Fruit fly (Drosophila melanogaster) whole organism, pupa: Measurements from ENCODE around the gene Proc.

ENCODE experiments used
- CG10348 ChIP-seq: fragments of 200-800 bp; sonication (Bioruptor generic); IDR thresholded peaks from 2 replicates; pipeline ENCODE4 v1.3.6; 2022; ENCODE audit warnings: missing biosample characterization, missing genetic modification characterization
- CG12605 ChIP-seq: fragments of 200-800 bp; sonication (Bioruptor generic); IDR thresholded peaks from 2 replicates; pipeline ENCODE4 v1.3.6; 2022; ENCODE audit warnings: missing biosample characterization, missing genetic modification characterization
- CG13204 ChIP-seq: fragments of 200-800 bp; sonication (Bioruptor generic); optimal IDR thresholded peaks from 2 replicates; lab custom pipeline; 2018; ENCODE audit warnings: missing biosample characterization, mild to moderate bottlenecking, missing genetic modification characterization, moderate library complexity
- CG14655 ChIP-seq: fragments of 200-800 bp; sonication (Bioruptor generic); optimal IDR thresholded peaks from 3 replicates; lab custom pipeline; 2017; ENCODE audit warnings: mild to moderate bottlenecking, missing biosample characterization, missing genetic modification reagents, missing genetic modification characterization
- CG15710 ChIP-seq: fragments of 200-800 bp; sonication (Bioruptor generic); optimal IDR thresholded peaks from 2 replicates; lab custom pipeline; 2018; ENCODE audit warnings: missing biosample characterization, mild to moderate bottlenecking, missing genetic modification characterization, moderate library complexity
- CG17806 ChIP-seq: fragments of 200-800 bp; sonication (Bioruptor generic); optimal IDR thresholded peaks from 2 replicates; lab custom pipeline; 2018; ENCODE audit warnings: missing biosample characterization, mild to moderate bottlenecking, missing genetic modification characterization, moderate library complexity
- CG32121 ChIP-seq: fragments of 200-800 bp; sonication (Bioruptor generic); IDR thresholded peaks from 2 replicates; pipeline ENCODE4 v1.3.6; 2022; ENCODE audit warnings: missing biosample characterization, missing genetic modification characterization
- CG34367 ChIP-seq: fragments of 200-800 bp; sonication (Bioruptor generic); optimal IDR thresholded peaks from 2 replicates; lab custom pipeline; 2018; ENCODE audit warnings: missing biosample characterization, mild to moderate bottlenecking, missing genetic modification characterization
- CG4496 ChIP-seq: fragments of 200-800 bp; sonication (Bioruptor generic); IDR thresholded peaks from 3 replicates; pipeline ENCODE4 v1.3.6; 2022; ENCODE audit warnings: missing biosample characterization, missing genetic modification characterization
- CG8159 ChIP-seq: fragments of 200-800 bp; sonication (Bioruptor generic); optimal IDR thresholded peaks from 3 replicates; lab custom pipeline; 2018; ENCODE audit warnings: missing biosample characterization, mild to moderate bottlenecking, missing genetic modification characterization, moderate library complexity
- CG8301 ChIP-seq: fragments of 200-800 bp; sonication (Bioruptor generic); optimal IDR thresholded peaks from 2 replicates; lab custom pipeline; 2018; ENCODE audit warnings: missing biosample characterization, mild to moderate bottlenecking, missing genetic modification characterization
- CG9948 ChIP-seq: fragments of 200-800 bp; sonication (Bioruptor generic); optimal IDR thresholded peaks from 2 replicates; lab custom pipeline; 2018; ENCODE audit warnings: missing biosample characterization, mild to moderate bottlenecking, missing genetic modification characterization, moderate library complexity
- D1 ChIP-seq: fragments of 200-800 bp; sonication (Bioruptor generic); optimal IDR thresholded peaks from 2 replicates; lab custom pipeline; 2018; ENCODE audit warnings: missing biosample characterization, mild to moderate bottlenecking, missing genetic modification characterization, moderate library complexity
- EcR ChIP-seq: fragments of 200-800 bp; sonication (Bioruptor generic); optimal IDR thresholded peaks from 3 replicates; lab custom pipeline; 2019; ENCODE audit warnings: missing biosample characterization, missing genetic modification characterization, mild to moderate bottlenecking, moderate library complexity, missing genetic modification reagents
- Ets98B ChIP-seq: fragments of 200-800 bp; sonication (Bioruptor generic); IDR thresholded peaks from 2 replicates; pipeline ENCODE4 v1.3.6; 2022; ENCODE audit warnings: missing biosample characterization, missing genetic modification characterization
- Pif1A ChIP-seq: fragments of 200-800 bp; sonication (Bioruptor generic); optimal IDR thresholded peaks from 3 replicates; lab custom pipeline; 2016; ENCODE audit warnings: missing biosample characterization, missing genetic modification characterization
- Pif1B ChIP-seq: fragments of 200-800 bp; sonication (Bioruptor generic); optimal IDR thresholded peaks from 3 replicates; lab custom pipeline; 2016; ENCODE audit warnings: missing biosample characterization, missing genetic modification characterization
- Snoo ChIP-seq: fragments of 200-800 bp; sonication (Bioruptor generic); optimal IDR thresholded peaks from 3 replicates; lab custom pipeline; 2017; ENCODE audit warnings: missing biosample characterization, mild to moderate bottlenecking, missing genetic modification characterization, inconsistent platforms
- fd96Ca ChIP-seq: fragments of 200-800 bp; sonication (Bioruptor generic); IDR thresholded peaks from 3 replicates; pipeline ENCODE4 v1.3.6; 2022; ENCODE audit warnings: missing biosample characterization, missing genetic modification characterization
- gl ChIP-seq: fragments of 200-800 bp; sonication (Bioruptor generic); optimal IDR thresholded peaks from 2 replicates; lab custom pipeline; 2018; ENCODE audit warnings: missing biosample characterization, mild to moderate bottlenecking, missing genetic modification characterization
- rn ChIP-seq: fragments of 200-800 bp; sonication (Bioruptor generic); IDR thresholded peaks from 2 replicates; pipeline ENCODE4 v1.3.6; 2022; ENCODE audit warnings: missing biosample characterization, missing genetic modification characterization

The Proc gene

dm6 chr2L:7871332-7871731 lies at the start of gene Proc:
Proc (minus strand) TSS chr2L:7871432.
- TF ChIP-seq CG13204 (GFP tag; lab: Kevin White, UChicago): no peak
- TF ChIP-seq CG8159: no peak
- TF ChIP-seq CG32121: no peak
- no peak for TF ChIP-seq CG8301 (tag; lab: Kevin White, UChicago)
- no peak for TF ChIP-seq Pif1B (GFP tag; lab: Kevin White, UChicago)
- TF ChIP-seq CG12605: no peak
- TF ChIP-seq CG34367: no peak
- 0 out of 3 replicates have a peak, but pooled peaks have one; percentile 15 for TF ChIP-seq CG4496
- TF ChIP-seq rn (GFP tag; lab: Robert Waterston, UW): no peak
- peak; percentile 24; the same call in 1 of the 3 replicates for TF ChIP-seq fd96Ca
- no peak for TF ChIP-seq gl (tag; lab: Kevin White, UChicago)

DNA sequence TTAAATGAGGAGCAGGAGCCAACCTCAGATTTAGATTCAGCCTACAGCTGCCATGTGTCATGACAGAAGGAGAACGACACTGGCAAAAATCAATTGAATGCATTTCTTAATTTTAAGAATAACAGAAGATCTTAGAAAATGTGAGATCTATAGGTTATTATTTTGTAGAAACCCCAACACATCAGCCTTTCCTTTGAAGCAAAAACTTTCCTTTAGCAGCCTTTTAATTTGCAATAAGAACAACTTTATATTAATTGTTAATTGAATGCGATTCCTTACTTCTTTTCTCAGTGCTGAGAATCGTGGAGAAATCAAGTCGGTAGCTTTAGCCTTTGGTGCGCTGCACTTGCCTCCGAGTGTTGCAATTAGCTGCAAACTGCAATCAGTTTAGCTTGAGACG lies 49.4 kb upstream of the Proc start:
- TF ChIP-seq Pif1A (GFP tag; lab: Kevin White, UChicago) (peak; percentile 3), CG9948 (peak; percentile 22), CG8301 (tag; lab: Kevin White, UChicago) (peak; percentile 49), CG14655 (peak; percentile 68), Snoo (tag; lab: Kevin White, UChicago) (no peak)

DNA sequence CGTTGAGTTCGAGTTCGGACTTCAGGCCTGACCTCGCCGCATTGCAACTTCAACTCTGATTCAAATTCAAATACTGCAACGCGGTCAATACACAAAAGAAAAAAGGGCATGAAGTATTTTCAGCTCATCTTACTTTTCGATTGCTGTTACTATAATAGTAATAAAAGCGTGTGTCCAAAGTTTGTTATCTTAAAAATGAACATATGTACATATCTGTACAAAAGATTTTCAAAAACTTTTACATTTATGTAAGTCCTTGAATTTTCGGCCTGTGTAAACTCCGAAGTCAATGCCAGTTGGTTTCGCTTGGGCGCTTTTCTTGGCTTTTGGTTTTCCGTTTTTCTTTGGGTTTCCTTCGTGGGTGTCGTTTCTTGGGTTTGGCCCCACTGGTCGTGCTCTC lies 47.5 kb upstream of the Proc start:
- TF ChIP-seq CG32121 (peak; percentile 50; the same call in 1 of the 2 replicates), Ets98B (peak; percentile 55; the same call in 1 of the 2 replicates), CG15710 (tag; lab: Kevin White, UChicago) (peak; percentile 2), D1 (tag; lab: Kevin White, UChicago) (no peak), Pif1B (GFP tag; lab: Kevin White, UChicago) (no peak), CG12605 (no peak), CG14655 (peak; percentile 24), Pif1A (GFP tag; lab: Kevin White, UChicago) (peak; percentile 41), fd96Ca (no peak), gl (tag; lab: Kevin White, UChicago) (no peak), CG10348 (GFP tag; lab: Robert Waterston, UW) (peak; percentile 52; the same call in 1 of the 2 replicates), CG8301 (tag; lab: Kevin White, UChicago) (peak; percentile 25), CG17806 (tag; lab: Kevin White, UChicago) (no peak), rn (GFP tag; lab: Robert Waterston, UW) (no peak)

- no peak for TF ChIP-seq Pif1B (GFP tag; lab: Kevin White, UChicago)
- peak; percentile 94 for TF ChIP-seq CG15710 (tag; lab: Kevin White, UChicago)
- TF ChIP-seq CG14655: peak; percentile 62
- peak; percentile 29 for TF ChIP-seq D1 (tag; lab: Kevin White, UChicago)
- TF ChIP-seq Ets98B: peak; percentile 79
- TF ChIP-seq CG8159: peak; percentile 80
- TF ChIP-seq EcR (GFP tag; lab: Kevin White, UChicago): peak; percentile 32
- TF ChIP-seq CG12605: peak; percentile 73
- peak; percentile 76 for TF ChIP-seq CG9948
- TF ChIP-seq rn (GFP tag; lab: Robert Waterston, UW): peak; percentile 75
- TF ChIP-seq CG4496: peak; percentile 89
- peak; percentile 71 for TF ChIP-seq CG32121
- TF ChIP-seq Snoo (tag; lab: Kevin White, UChicago): peak; percentile 96
- TF ChIP-seq CG13204 (GFP tag; lab: Kevin White, UChicago): peak; percentile 88
- peak; percentile 80 for TF ChIP-seq fd96Ca
- TF ChIP-seq CG34367: peak; percentile 93
- peak; percentile 61; the same call in 1 of the 2 replicates for TF ChIP-seq CG10348 (GFP tag; lab: Robert Waterston, UW)
- TF ChIP-seq gl (tag; lab: Kevin White, UChicago): peak; percentile 43
- peak; percentile 65 for TF ChIP-seq CG17806 (tag; lab: Kevin White, UChicago)
- peak; percentile 40 for TF ChIP-seq CG8301 (tag; lab: Kevin White, UChicago)
- TF ChIP-seq Pif1A (GFP tag; lab: Kevin White, UChicago): peak; percentile 66
- TF ChIP-seq, all 21 proteins: peak for 20
Observed at dm6 chr2L:7916368-7916767, 45.1 kb upstream of the Proc start.

dm6 chr2L:7914948-7915549 lies 43.8 kb upstream of the Proc start:
- peak; percentile 31 for TF ChIP-seq Snoo (tag; lab: Kevin White, UChicago)
- TF ChIP-seq CG12605: peak; percentile 33; the same call in 1 of the 2 replicates
- no peak for TF ChIP-seq CG32121
- TF ChIP-seq CG4496: no peak
- TF ChIP-seq CG17806 (tag; lab: Kevin White, UChicago): no peak
- TF ChIP-seq rn (GFP tag; lab: Robert Waterston, UW): 0 out of 2 replicates have a peak, but pooled peaks have one; percentile 27
- TF ChIP-seq Pif1B (GFP tag; lab: Kevin White, UChicago): no peak
- no peak for TF ChIP-seq CG8159
- no peak for TF ChIP-seq CG9948
- peak; percentile 10 for TF ChIP-seq CG8301 (tag; lab: Kevin White, UChicago)
- no peak for TF ChIP-seq CG15710 (tag; lab: Kevin White, UChicago)
- no peak for TF ChIP-seq gl (tag; lab: Kevin White, UChicago)
- peak; percentile 51 for TF ChIP-seq EcR (GFP tag; lab: Kevin White, UChicago)
- TF ChIP-seq CG13204 (GFP tag; lab: Kevin White, UChicago): peak; percentile 52
- TF ChIP-seq Pif1A (GFP tag; lab: Kevin White, UChicago): no peak

dm6 chr2L:7912878-7913277 lies 41.6 kb upstream of the Proc start:
- TF ChIP-seq CG14655 (no peak), CG12605 (no peak), CG9948 (no peak), EcR (GFP tag; lab: Kevin White, UChicago) (no peak), rn (GFP tag; lab: Robert Waterston, UW) (no peak), CG10348 (GFP tag; lab: Robert Waterston, UW) (no peak), CG17806 (tag; lab: Kevin White, UChicago) (no peak), CG15710 (tag; lab: Kevin White, UChicago) (no peak), Ets98B (no peak), CG4496 (no peak), CG8159 (no peak), Pif1A (GFP tag; lab: Kevin White, UChicago) (no peak), CG8301 (tag; lab: Kevin White, UChicago) (no peak), Snoo (tag; lab: Kevin White, UChicago) (no peak)
